Worm (Caenorhabditis elegans) whole organism, young adult: ENCODE results near the gene C06B3.1.

Source experiments
- Y95B8A.8 ChIP-seq: fragments of 200-800 bp; sonication (Bioruptor generic); IDR thresholded peaks from 2 replicates; pipeline ENCODE4 v1.3.6; 2022; ENCODE audit warnings: missing genetic modification reagents, missing genetic modification characterization, missing compliant biosample characterization
- ceh-27 ChIP-seq: fragments of 200-800 bp; sonication (Bioruptor generic); optimal IDR thresholded peaks from 2 replicates; lab custom pipeline; 2018; ENCODE audit warnings: mild to moderate bottlenecking, missing genetic modification characterization, moderate library complexity, missing compliant biosample characterization
- dpl-1 ChIP-seq: fragments of 150-350 bp; optimal IDR thresholded peaks from 2 replicates; lab custom pipeline; 2014; ENCODE audit warnings: missing biosample characterization, missing genetic modification reagents, missing genetic modification characterization
- him-1 ChIP-seq: sonication (generic microtip); optimal IDR thresholded peaks from 2 replicates; lab custom pipeline; 2016; ENCODE audit warnings: missing genotype, missing genetic modification reagents, missing genetic modification characterization, missing compliant biosample characterization
- lin-35 ChIP-seq, 3 experiments: fragments of 150-350 bp in 2 of 3; sonication (generic microtip) in 1 of 3; optimal IDR thresholded peaks; 2 replicates each; lab custom pipeline; 2014 to 2018; ENCODE audit warnings: missing biosample characterization in 3 of 3, missing genetic modification characterization in 3 of 3, missing genetic modification reagents in 3 of 3
- nhr-90 ChIP-seq: sonication (generic microtip); optimal IDR thresholded peaks from 2 replicates; lab custom pipeline; 2016; ENCODE audit warnings: missing genotype, mild to moderate bottlenecking, missing genetic modification characterization, missing compliant biosample characterization
- unc-130 ChIP-seq: sonication (generic microtip); optimal IDR thresholded peaks from 2 replicates; lab custom pipeline; 2016; ENCODE audit warnings: missing genetic modification reagents, missing genetic modification characterization, missing compliant biosample characterization

DNA sequence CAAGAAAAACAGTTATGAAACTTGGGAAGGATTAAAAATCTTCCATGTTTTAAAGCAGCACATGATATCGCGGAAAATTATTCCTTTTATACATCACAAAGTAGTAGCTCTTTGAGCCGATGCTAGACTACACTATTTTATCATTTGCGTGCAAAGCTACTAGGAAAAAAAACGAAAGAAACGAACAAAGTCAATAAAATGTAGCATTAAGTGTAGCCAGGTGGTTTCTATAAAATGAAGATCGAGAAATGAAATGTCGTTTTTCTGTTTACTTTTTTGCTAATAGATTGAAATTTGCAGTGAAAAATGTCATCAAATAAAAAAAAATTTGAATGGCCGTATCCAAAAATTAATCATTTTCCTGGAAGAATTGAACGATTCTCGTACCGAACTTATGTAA is 29.7 kb upstream of the C06B3.1 start, which contains the start of gene cpt-5:
- TF ChIP-seq Y95B8A.8 (GFP tag; lab: Robert Waterston, UW) (no peak), ceh-27 (GFP tag; lab: Kevin White, UChicago) (no peak), him-1 (tag; lab: Kevin White, UChicago) (no peak), unc-130 (GFP tag; lab: Kevin White, UChicago) (no peak), lin-35 (GFP tag; optimal IDR thresholded peaks at IDR 0.05; lab: Kevin White, UChicago) (no peak), dpl-1 (no peak), nhr-90 (no peak)
